Worm (Caenorhabditis elegans) whole organism, L4/young adult: ENCODE results near the gene F54F7.2.

Source experiments
- W03F9.2 ChIP-seq: fragments of 150-350 bp; optimal IDR thresholded peaks from 2 replicates; lab custom pipeline; 2014; ENCODE audit warnings: missing biosample characterization, missing genetic modification characterization
- dao-5 ChIP-seq: sonication (generic microtip); optimal IDR thresholded peaks from 2 replicates; lab custom pipeline; 2016; ENCODE audit warnings: missing genotype, missing genetic modification characterization, moderate library complexity, missing compliant biosample characterization
- him-1 ChIP-seq: sonication (generic microtip); optimal IDR thresholded peaks from 2 replicates; lab custom pipeline; 2016; ENCODE audit warnings: missing genotype, missing genetic modification reagents, missing genetic modification characterization, missing compliant biosample characterization

The F54F7.2 gene

ce11 chrX:11879871-11880270, 36.4 kb downstream of the F54F7.2 start, which contains the start of the genes Y62H9A.3 and Y62H9A.4:
Y62H9A.3 (minus strand) TSS chrX:11879971.
Y62H9A.4 (plus strand) TSS chrX:11880126.
- TF ChIP-seq dao-5 (tag; lab: Kevin White, UChicago) = no peak

ce11 chrX:11882800-11883199, 39.3 kb downstream of the F54F7.2 start, which contains the start of the genes Y62H9A.5 and ule-5:
Y62H9A.5 (minus strand) TSS chrX:11882900.
ule-5 (plus strand) TSS chrX:11883127.
- TF ChIP-seq him-1 (no peak), W03F9.2 (tag; lab: Kevin White, UChicago) (no peak), dao-5 (tag; lab: Kevin White, UChicago) (no peak)

ce11 chrX:11885577-11885976, 42.1 kb downstream of the F54F7.2 start, which contains the start of gene Y62H9A.7:
Y62H9A.7 (minus strand) TSS chrX:11885677.
- TF ChIP-seq him-1 (no peak), W03F9.2 (tag; lab: Kevin White, UChicago) (no peak), dao-5 (tag; lab: Kevin White, UChicago) (no peak)

- TF ChIP-seq W03F9.2 (tag; lab: Kevin White, UChicago) (no peak), him-1 (no peak), dao-5 (tag; lab: Kevin White, UChicago) (no peak)
These were observed 48.9 kb downstream of the F54F7.2 start, which contains the start of gene Y62H9A.8 for ce11 chrX:11892328-11892727. Y62H9A.8 (minus strand) TSS chrX:11892428.
